Fruit fly (Drosophila melanogaster) whole organism, embryonic: ENCODE measurements around the gene CG13631.

Source experiments
- Ada2b ChIP-seq: fragments of 200-800 bp; sonication (Bioruptor generic); IDR thresholded peaks from 2 replicates; pipeline ENCODE4 v1.3.6; 2022; ENCODE audit warnings: missing biosample characterization, missing genetic modification characterization
- Adf1 ChIP-seq: fragments of 200-800 bp; sonication (Bioruptor generic); IDR thresholded peaks from 2 replicates; pipeline ENCODE4 v1.3.6; 2022; ENCODE audit warnings: missing biosample characterization, missing genetic modification characterization
- CG10147 ChIP-seq: fragments of 200-800 bp; sonication (Bioruptor generic); optimal IDR thresholded peaks from 2 replicates; lab custom pipeline; 2019; ENCODE audit warnings: missing biosample characterization, mild to moderate bottlenecking, missing genetic modification characterization, moderate library complexity
- CG10462 ChIP-seq: fragments of 200-800 bp; sonication (Bioruptor generic); optimal IDR thresholded peaks from 2 replicates; lab custom pipeline; 2016; ENCODE audit warnings: missing biosample characterization, missing genetic modification characterization
- CG11560 ChIP-seq: fragments of 200-800 bp; sonication (Bioruptor generic); IDR thresholded peaks from 3 replicates; pipeline ENCODE4 v1.3.6; 2022; ENCODE audit warnings: missing biosample characterization, missing genetic modification characterization
- CG12155 ChIP-seq: fragments of 200-800 bp; sonication (Bioruptor generic); optimal IDR thresholded peaks from 3 replicates; lab custom pipeline; 2016; ENCODE audit warnings: missing biosample characterization, missing genetic modification characterization
- CG12219 ChIP-seq: fragments of 200-800 bp; sonication (Bioruptor generic); optimal IDR thresholded peaks from 3 replicates; lab custom pipeline; 2018; ENCODE audit warnings: missing biosample characterization, mild to moderate bottlenecking, missing genetic modification characterization
- CG13296 ChIP-seq: fragments of 200-800 bp; sonication (Bioruptor generic); optimal IDR thresholded peaks from 3 replicates; lab custom pipeline; 2018; ENCODE audit warnings: missing biosample characterization, mild to moderate bottlenecking, missing genetic modification characterization
- CG13894 ChIP-seq: fragments of 200-800 bp; sonication (Bioruptor generic); optimal IDR thresholded peaks from 3 replicates; lab custom pipeline; 2018; ENCODE audit warnings: missing biosample characterization, mild to moderate bottlenecking, missing genetic modification characterization, moderate library complexity
- CG15696 ChIP-seq: fragments of 200-800 bp; sonication (Bioruptor generic); optimal IDR thresholded peaks from 2 replicates; lab custom pipeline; 2019; ENCODE audit warnings: missing biosample characterization, mild to moderate bottlenecking, missing genetic modification characterization, moderate library complexity
- CG17186 ChIP-seq: fragments of 200-800 bp; sonication (Bioruptor generic); optimal IDR thresholded peaks from 3 replicates; lab custom pipeline; 2017; ENCODE audit warnings: missing biosample characterization, missing genetic modification reagents, missing genetic modification characterization
- CG2678 ChIP-seq: fragments of 200-800 bp; sonication (Bioruptor generic); optimal IDR thresholded peaks from 3 replicates; lab custom pipeline; 2019; ENCODE audit warnings: missing biosample characterization, mild to moderate bottlenecking, missing genetic modification characterization, moderate library complexity
- CG31224 ChIP-seq: fragments of 200-800 bp; sonication (Bioruptor generic); IDR thresholded peaks from 2 replicates; pipeline ENCODE4 v1.3.6; 2022; ENCODE audit warnings: missing biosample characterization, missing genetic modification characterization
- CG31441 ChIP-seq: fragments of 200-800 bp; sonication (Bioruptor generic); IDR thresholded peaks from 2 replicates; pipeline ENCODE4 v1.3.6; 2022; ENCODE audit warnings: missing biosample characterization, missing genetic modification characterization
- CG32767 ChIP-seq: fragments of 200-800 bp; sonication (Bioruptor generic); IDR thresholded peaks from 2 replicates; pipeline ENCODE4 v1.3.6; 2022; ENCODE audit warnings: missing biosample characterization, missing genetic modification characterization
- CG32772 ChIP-seq: fragments of 200-800 bp; sonication (Bioruptor generic); IDR thresholded peaks from 2 replicates; pipeline ENCODE4 v1.3.6; 2022; ENCODE audit warnings: missing biosample characterization, missing genetic modification characterization
- CG33213 ChIP-seq: fragments of 200-800 bp; sonication (Bioruptor generic); optimal IDR thresholded peaks from 3 replicates; lab custom pipeline; 2016; ENCODE audit warnings: missing biosample characterization, missing genetic modification characterization
- CG34422 ChIP-seq: fragments of 200-800 bp; sonication (Bioruptor generic); IDR thresholded peaks from 3 replicates; pipeline ENCODE4 v1.3.6; 2022; ENCODE audit warnings: missing biosample characterization, missing genetic modification characterization
- CG6175 ChIP-seq: fragments of 200-800 bp; sonication (Bioruptor generic); IDR thresholded peaks from 3 replicates; pipeline ENCODE4 v1.3.6; 2022; ENCODE audit warnings: missing biosample characterization, missing genetic modification characterization
- CG6683 ChIP-seq: fragments of 200-800 bp; sonication (Bioruptor generic); optimal IDR thresholded peaks from 2 replicates; lab custom pipeline; 2017; ENCODE audit warnings: missing biosample characterization, mild to moderate bottlenecking, missing genetic modification characterization, missing genetic modification reagents
- CG6854 ChIP-seq: fragments of 200-800 bp; sonication (Bioruptor generic); optimal IDR thresholded peaks from 3 replicates; lab custom pipeline; 2017; ENCODE audit warnings: missing biosample characterization, mild to moderate bottlenecking, missing genetic modification characterization
- CG7357 ChIP-seq: fragments of 200-800 bp; sonication (Bioruptor generic); IDR thresholded peaks from 3 replicates; pipeline ENCODE4 v1.3.6; 2022; ENCODE audit warnings: missing biosample characterization, missing genetic modification characterization
- CG7556 ChIP-seq: fragments of 200-800 bp; sonication (Bioruptor generic); optimal IDR thresholded peaks from 2 replicates; lab custom pipeline; 2017; ENCODE audit warnings: missing biosample characterization, mild to moderate bottlenecking, missing genetic modification characterization
- CG8944 ChIP-seq: fragments of 200-800 bp; sonication (Bioruptor generic); optimal IDR thresholded peaks from 3 replicates; lab custom pipeline; 2016; ENCODE audit warnings: missing biosample characterization, missing genetic modification characterization
- Camta ChIP-seq: fragments of 200-800 bp; sonication (Bioruptor generic); optimal IDR thresholded peaks from 2 replicates; lab custom pipeline; 2016; ENCODE audit warnings: missing biosample characterization, missing genetic modification characterization
- Drgx ChIP-seq: fragments of 200-800 bp; sonication (Bioruptor generic); IDR thresholded peaks from 2 replicates; pipeline ENCODE4 v1.3.6; 2022; ENCODE audit warnings: missing biosample characterization, missing genetic modification characterization
- Ets65A ChIP-seq: fragments of 200-800 bp; sonication (Bioruptor generic); peaks from one replicate; lab custom pipeline; 2016; ENCODE audit warnings: missing biosample characterization, missing genetic modification characterization
- Hey ChIP-seq: fragments of 200-800 bp; sonication (Bioruptor generic); optimal IDR thresholded peaks from 3 replicates; lab custom pipeline; 2018; ENCODE audit warnings: missing biosample characterization, mild to moderate bottlenecking, missing genetic modification characterization
- Lpt ChIP-seq: fragments of >200 bp; optimal IDR thresholded peaks from 2 replicates; lab custom pipeline; 2018; ENCODE audit warnings: missing biosample characterization, missing genetic modification characterization
- MESR4 ChIP-seq: fragments of 200-800 bp; sonication (Bioruptor generic); optimal IDR thresholded peaks from 2 replicates; lab custom pipeline; 2018; ENCODE audit warnings: missing biosample characterization, mild to moderate bottlenecking, missing genetic modification characterization, moderate library complexity
- MTF-1 ChIP-seq: fragments of 200-800 bp; sonication (Bioruptor generic); optimal IDR thresholded peaks from 2 replicates; lab custom pipeline; 2018; ENCODE audit warnings: missing biosample characterization, mild to moderate bottlenecking, missing genetic modification characterization, borderline replicate concordance
- Mad ChIP-seq: fragments of 200-800 bp; sonication (Bioruptor generic); optimal IDR thresholded peaks from 2 replicates; lab custom pipeline; 2016; ENCODE audit warnings: missing biosample characterization, missing genetic modification characterization
- Myb ChIP-seq: fragments of 200-800 bp; sonication (Bioruptor generic); optimal IDR thresholded peaks from 2 replicates; lab custom pipeline; 2016; ENCODE audit warnings: missing biosample characterization, missing genetic modification characterization
- Rx ChIP-seq: fragments of 200-800 bp; sonication (Bioruptor generic); IDR thresholded peaks from 2 replicates; pipeline ENCODE4 v1.3.6; 2022; ENCODE audit warnings: missing biosample characterization, missing genetic modification characterization
- Spps ChIP-seq: fragments of 200-800 bp; sonication (Bioruptor generic); optimal IDR thresholded peaks from 2 replicates; lab custom pipeline; 2018; ENCODE audit warnings: missing biosample characterization, mild to moderate bottlenecking, missing genetic modification characterization
- bab2 ChIP-seq: fragments of 200-800 bp; sonication (Bioruptor generic); optimal IDR thresholded peaks from 2 replicates; lab custom pipeline; 2016; ENCODE audit warnings: missing biosample characterization, missing genetic modification characterization
- chm ChIP-seq: fragments of 200-800 bp; sonication (Bioruptor generic); IDR thresholded peaks from 2 replicates; pipeline ENCODE4 v1.3.6; 2022; ENCODE audit warnings: missing biosample characterization, missing genetic modification characterization
- en ChIP-seq: fragments of 200-800 bp; sonication (Bioruptor generic); optimal IDR thresholded peaks from 2 replicates; lab custom pipeline; 2016; ENCODE audit warnings: missing biosample characterization, missing genetic modification characterization
- hkb ChIP-seq, 2 experiments: fragments of 200-800 bp in 1 of 2; fragments of >200 bp in 1 of 2; sonication (Bioruptor generic) in 1 of 2; IDR thresholded peaks in 1 of 2; optimal IDR thresholded peaks in 1 of 2; 2 replicates each; pipeline versions ENCODE4 v1.3.6 to Lab custom; 2017 to 2022; ENCODE audit warnings: missing biosample characterization in 1 of 2, missing genetic modification characterization in 1 of 2
- lbe ChIP-seq: fragments of 200-800 bp; sonication (Bioruptor generic); optimal IDR thresholded peaks from 2 replicates; lab custom pipeline; 2016; ENCODE audit warnings: missing biosample characterization, mild to moderate bottlenecking, missing genetic modification characterization
- nom ChIP-seq: fragments of 200-800 bp; sonication (Bioruptor generic); optimal IDR thresholded peaks from 2 replicates; lab custom pipeline; 2017; ENCODE audit warnings: missing biosample characterization, missing genetic modification characterization, mild to moderate bottlenecking, moderate library complexity, missing genetic modification reagents
- otp ChIP-seq: fragments of 200-800 bp; sonication (Bioruptor generic); IDR thresholded peaks from 3 replicates; pipeline ENCODE4, ENCODE4 v1.3.6; 2022; ENCODE audit warnings: missing biosample characterization, missing genetic modification characterization
- pb ChIP-seq: fragments of 200-800 bp; sonication (Bioruptor generic); optimal IDR thresholded peaks from 3 replicates; lab custom pipeline; 2016; ENCODE audit warnings: missing biosample characterization, missing genetic modification characterization
- pnt ChIP-seq: fragments of 200-800 bp; sonication (Bioruptor generic); optimal IDR thresholded peaks from 3 replicates; lab custom pipeline; 2016; ENCODE audit warnings: missing biosample characterization, missing genetic modification characterization
- psq ChIP-seq: fragments of 200-800 bp; sonication (Bioruptor generic); optimal IDR thresholded peaks from 2 replicates; lab custom pipeline; 2017; ENCODE audit warnings: missing biosample characterization, missing genetic modification characterization
- pzg ChIP-seq: fragments of 200-800 bp; sonication (Bioruptor generic); optimal IDR thresholded peaks from 3 replicates; lab custom pipeline; 2018; ENCODE audit warnings: missing biosample characterization, mild to moderate bottlenecking, missing genetic modification characterization, moderate library complexity
- sob ChIP-seq: fragments of 200-800 bp; sonication (Bioruptor generic); IDR thresholded peaks from 2 replicates; pipeline ENCODE4 v1.3.6; 2022; ENCODE audit warnings: missing biosample characterization, missing genetic modification characterization
- stwl ChIP-seq: fragments of 200-800 bp; sonication (Bioruptor generic); optimal IDR thresholded peaks from 3 replicates; lab custom pipeline; 2018; ENCODE audit warnings: missing biosample characterization, mild to moderate bottlenecking, missing genetic modification characterization, moderate library complexity
- tgo ChIP-seq: fragments of 200-800 bp; sonication (Bioruptor generic); IDR thresholded peaks from 3 replicates; pipeline ENCODE4 v1.3.6; 2022; ENCODE audit warnings: missing biosample characterization, missing genetic modification characterization
- tll ChIP-seq, 2 experiments: fragments of 200-800 bp in 1 of 2; fragments of >200 bp in 1 of 2; sonication (Bioruptor generic) in 1 of 2; optimal IDR thresholded peaks; 2 replicates each; lab custom pipeline; 2017 to 2019; ENCODE audit warnings: missing biosample characterization in 2 of 2, missing genetic modification characterization in 2 of 2, mild to moderate bottlenecking in 1 of 2, moderate library complexity in 1 of 2

The CG13631 gene

DNA sequence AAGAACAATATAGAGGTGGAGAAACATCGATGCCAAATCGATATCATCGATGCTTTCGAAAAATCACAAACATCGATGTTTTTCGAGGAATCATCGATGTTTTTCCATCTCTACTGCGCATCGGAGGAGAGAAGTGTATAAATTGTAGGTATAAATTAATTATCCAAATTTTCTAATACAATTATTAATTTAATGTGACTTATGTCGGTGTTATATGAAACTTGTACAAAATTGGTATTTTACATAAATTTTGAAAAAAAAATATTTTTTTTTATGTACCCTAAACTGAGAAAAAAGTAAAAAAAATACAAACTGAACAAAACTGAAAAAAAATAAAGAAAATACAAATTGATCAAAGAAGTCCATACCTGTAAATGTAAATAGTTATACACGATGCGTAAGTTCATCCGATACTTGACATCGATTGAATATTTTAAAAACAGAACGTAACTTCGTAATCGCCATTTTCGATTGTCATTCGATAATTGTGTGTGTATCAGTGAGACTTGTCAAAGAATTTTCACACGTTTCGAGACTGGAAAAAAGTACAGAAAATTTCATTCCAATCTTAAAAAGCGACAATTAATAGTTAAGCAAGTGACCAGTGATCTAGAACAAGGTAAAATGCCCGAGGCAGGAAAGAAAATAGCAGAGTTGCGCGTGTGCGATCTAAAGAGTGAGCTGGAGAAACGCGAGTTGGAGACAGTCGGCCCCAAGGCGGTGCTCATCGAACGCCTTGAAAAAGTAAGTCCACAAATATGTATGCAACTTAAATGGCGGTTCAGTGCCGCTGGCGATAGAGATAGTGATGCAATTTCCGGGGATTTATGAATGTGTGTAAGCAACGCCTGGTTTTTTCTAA is 48.1 kb downstream of the CG13631 start, which contains the start of the genes CG5808 and Saf-B (continued):
- no peak for TF ChIP-seq CG12219 (GFP tag; lab: Kevin White, UChicago)
- no peak for TF ChIP-seq CG13894 (tag; lab: Kevin White, UChicago)
- no peak for TF ChIP-seq chm (GFP tag; lab: Robert Waterston, UW)
- no peak for TF ChIP-seq Lpt (GFP tag; lab: Kevin White, UChicago)
- no peak for TF ChIP-seq psq
- TF ChIP-seq CG6175 (GFP tag; lab: Robert Waterston, UW): no peak
- TF ChIP-seq sob (GFP tag; lab: Robert Waterston, UW): peak; percentile 33; the same call in 1 of the 2 replicates
- TF ChIP-seq Mad (GFP tag; lab: Kevin White, UChicago): no peak
- no peak for TF ChIP-seq CG7556 (GFP tag; lab: Kevin White, UChicago)
- TF ChIP-seq CG10147 (GFP tag; lab: Kevin White, UChicago): no peak
- TF ChIP-seq CG12155 (GFP tag; lab: Kevin White, UChicago): peak; percentile 44
- TF ChIP-seq Camta (GFP tag; lab: Kevin White, UChicago): no peak
- TF ChIP-seq CG32772 (GFP tag; lab: Robert Waterston, UW): no peak; the same call in 1 of the 2 replicates
- TF ChIP-seq hkb (optimal IDR thresholded peaks at IDR 0.05; lab: Kevin White, UChicago): no peak
- no peak for TF ChIP-seq hkb (GFP tag; IDR thresholded peaks at IDR 0.05; lab: Robert Waterston, UW)
- no peak for TF ChIP-seq stwl (tag; lab: Kevin White, UChicago)
- TF ChIP-seq MESR4 (GFP tag; lab: Kevin White, UChicago): peak; percentile 98
- TF ChIP-seq CG7357 (GFP tag; lab: Robert Waterston, UW): no peak
- no peak for TF ChIP-seq Rx
- TF ChIP-seq Hey (tag; lab: Kevin White, UChicago): no peak
- no peak for TF ChIP-seq Drgx (GFP tag; lab: Robert Waterston, UW)
- TF ChIP-seq CG6683 (GFP tag; lab: Kevin White, UChicago): no peak
- TF ChIP-seq CG34422 (GFP tag; lab: Robert Waterston, UW): no peak; the same call in 2 of the 3 replicates
- no peak for TF ChIP-seq otp
- TF ChIP-seq tgo: peak; percentile 63
- peak; percentile 43 for TF ChIP-seq CG15696 (tag; lab: Kevin White, UChicago)
- TF ChIP-seq tll (GFP tag; optimal IDR thresholded peaks at IDR 0.05; lab: Kevin White, UChicago): no peak
- TF ChIP-seq nom (GFP tag; lab: Kevin White, UChicago): no peak
- TF ChIP-seq CG11560 (tag; lab: Robert Waterston, UW): peak; percentile 92
- no peak for TF ChIP-seq lbe
- no peak for TF ChIP-seq CG33213
- TF ChIP-seq CG8944 (GFP tag; lab: Kevin White, UChicago): no peak
- no peak for TF ChIP-seq pnt (GFP tag; lab: Kevin White, UChicago)
- peak; percentile 93 for TF ChIP-seq Ets65A (GFP tag; lab: Kevin White, UChicago)
- no peak for TF ChIP-seq Adf1
- TF ChIP-seq MTF-1 (GFP tag; lab: Kevin White, UChicago): no peak
- TF ChIP-seq CG31224 (GFP tag; lab: Robert Waterston, UW): peak; percentile 43; the same call in 1 of the 2 replicates
- TF ChIP-seq pzg (GFP tag; lab: Kevin White, UChicago): peak; percentile 29
- TF ChIP-seq bab2: no peak
- no peak for TF ChIP-seq CG6854 (GFP tag; lab: Kevin White, UChicago)
- peak; percentile 81; the same call in 1 of the 2 replicates for TF ChIP-seq CG32767 (GFP tag; lab: Robert Waterston, UW)
- no peak for TF ChIP-seq Myb (GFP tag; lab: Kevin White, UChicago)
- TF ChIP-seq en (GFP tag; lab: Kevin White, UChicago): no peak
- no peak for TF ChIP-seq Ada2b (GFP tag; lab: Robert Waterston, UW)
- TF ChIP-seq CG13296 (GFP tag; lab: Kevin White, UChicago): no peak
- no peak for TF ChIP-seq CG31441 (GFP tag; lab: Robert Waterston, UW)
- no peak for TF ChIP-seq CG17186 (GFP tag; lab: Kevin White, UChicago)
- no peak for TF ChIP-seq CG10462 (GFP tag; lab: Kevin White, UChicago)
- no peak for TF ChIP-seq pb (GFP tag; lab: Kevin White, UChicago)
- TF ChIP-seq Spps (tag; lab: Kevin White, UChicago): peak; percentile 8
- TF ChIP-seq CG2678 (tag; lab: Kevin White, UChicago): no peak
